Fruit fly (Drosophila melanogaster): ENCODE measurements around the gene TfIIFbeta.

Gene TfIIFbeta

DNA sequence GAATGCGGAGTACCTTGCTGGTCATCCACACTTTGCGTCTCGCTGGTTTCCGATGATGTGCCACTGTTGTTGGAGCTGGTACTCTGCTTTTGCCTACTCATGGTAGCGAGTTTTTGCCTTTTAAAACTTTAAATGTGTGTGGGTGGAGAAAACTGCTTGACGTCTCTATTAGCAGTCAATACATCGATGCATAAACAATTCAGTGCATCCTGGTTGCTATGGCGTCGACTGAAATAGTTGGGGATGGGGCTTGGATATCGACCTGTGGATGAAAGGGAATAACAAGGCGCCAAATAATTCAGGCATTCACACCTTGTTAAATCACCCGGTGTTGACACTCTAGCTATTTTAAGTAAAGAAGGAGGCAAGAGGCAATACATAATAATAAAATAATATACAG lies 14.6 kb upstream of the TfIIFbeta start, which contains the start of gene CG42633:
Gene CG42633, minus strand, starts transcription at position 101 of the 400 bp plus-strand sequence.
- TF ChIP-seq CG34367 (tag; optimal IDR thresholded peaks at IDR 0.05) = no peak
- TF ChIP-seq CG14655 (GFP tag; optimal IDR thresholded peaks at IDR 0.05) = no peak
- no peak for TF ChIP-seq fd96Ca (GFP tag; IDR thresholded peaks at IDR 0.05)
- TF ChIP-seq EcR (GFP tag; optimal IDR thresholded peaks at IDR 0.05) = no peak
- TF ChIP-seq Pif1B (GFP tag; optimal IDR thresholded peaks at IDR 0.05) = no peak
- no peak for TF ChIP-seq CG17806 (tag; optimal IDR thresholded peaks at IDR 0.05)
- no peak for TF ChIP-seq CG10348 (GFP tag; IDR thresholded peaks at IDR 0.05)
- no peak for TF ChIP-seq Snoo (tag; optimal IDR thresholded peaks at IDR 0.05)
- TF ChIP-seq CG32121 (GFP tag; IDR thresholded peaks at IDR 0.05) = no peak
- TF ChIP-seq CG9948 (tag; optimal IDR thresholded peaks at IDR 0.05) = no peak
- no peak for TF ChIP-seq CG4496 (GFP tag; IDR thresholded peaks at IDR 0.05)
- no peak for TF ChIP-seq CG8159 (tag; optimal IDR thresholded peaks at IDR 0.05)
- no peak for TF ChIP-seq CG13204 (GFP tag; optimal IDR thresholded peaks at IDR 0.05)
- no peak for TF ChIP-seq Ets98B (GFP tag; IDR thresholded peaks at IDR 0.05)

DNA sequence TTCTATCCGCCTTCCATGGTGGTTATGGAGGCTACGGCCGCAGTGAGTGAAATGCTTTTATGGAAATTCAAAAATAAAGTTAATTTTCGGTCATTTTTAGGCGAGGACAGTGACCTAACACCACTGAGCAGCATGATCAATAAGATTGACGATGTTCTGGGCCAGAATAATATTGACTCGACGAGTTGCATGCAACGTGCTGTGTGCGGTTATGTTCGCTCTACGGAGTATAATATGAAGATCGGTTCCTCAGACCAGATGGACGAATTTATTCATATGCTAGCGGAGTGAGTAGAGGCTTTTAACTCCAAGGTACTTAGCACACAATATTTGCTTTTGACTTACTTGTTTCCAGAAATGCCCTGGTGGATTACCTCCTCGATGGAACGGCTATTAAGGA lies 12.6 kb upstream of the TfIIFbeta start:
- TF ChIP-seq CG32121 (GFP tag; IDR thresholded peaks at IDR 0.05) = no peak
- no peak for TF ChIP-seq Pif1A (GFP tag; optimal IDR thresholded peaks at IDR 0.05)
- no peak for TF ChIP-seq D1 (tag; optimal IDR thresholded peaks at IDR 0.05)
- no peak for TF ChIP-seq CG4496 (GFP tag; IDR thresholded peaks at IDR 0.05)
- TF ChIP-seq fd96Ca (GFP tag; IDR thresholded peaks at IDR 0.05) = no peak
- no peak for TF ChIP-seq gl (tag; optimal IDR thresholded peaks at IDR 0.05)
- no peak for TF ChIP-seq CG17806 (tag; optimal IDR thresholded peaks at IDR 0.05)
- TF ChIP-seq CG12605 (GFP tag; IDR thresholded peaks at IDR 0.05) = no peak
- TF ChIP-seq CG9948 (tag; optimal IDR thresholded peaks at IDR 0.05) = no peak
- TF ChIP-seq rn (GFP tag; IDR thresholded peaks at IDR 0.05) = no peak
- no peak for TF ChIP-seq EcR (GFP tag; optimal IDR thresholded peaks at IDR 0.05)
- TF ChIP-seq Ets98B (GFP tag; IDR thresholded peaks at IDR 0.05) = no peak
- no peak for TF ChIP-seq CG10348 (GFP tag; IDR thresholded peaks at IDR 0.05)

DNA sequence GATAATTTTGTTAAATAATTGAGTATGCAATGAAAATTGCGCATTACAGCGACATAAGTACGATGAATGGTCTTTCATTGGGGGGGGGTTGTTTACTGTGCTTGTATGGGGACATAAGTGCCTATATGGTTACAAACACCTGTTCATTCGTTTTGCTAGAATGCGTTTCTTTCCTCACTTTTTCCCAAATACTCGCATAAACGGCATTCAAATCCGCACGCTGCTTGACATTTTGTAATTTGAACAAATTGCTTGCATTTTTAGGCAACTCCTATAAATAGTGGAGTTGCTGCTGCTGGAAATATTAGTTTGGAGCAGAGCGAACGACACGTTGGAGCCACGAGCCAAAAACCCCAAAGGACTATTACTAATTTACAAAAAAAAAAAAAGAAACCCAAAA lies 11.7 kb upstream of the TfIIFbeta start, which contains the start of gene Desi:
Gene Desi, plus strand, starts transcription at position 301 of the 400 bp plus-strand sequence.
- TF ChIP-seq CG8301 (tag; optimal IDR thresholded peaks at IDR 0.05) = no peak
- no peak for TF ChIP-seq CG8159 (tag; optimal IDR thresholded peaks at IDR 0.05)
- no peak for TF ChIP-seq CG4496 (GFP tag; IDR thresholded peaks at IDR 0.05)
- TF ChIP-seq Pif1B (GFP tag; optimal IDR thresholded peaks at IDR 0.05) = no peak
- no peak for TF ChIP-seq CG17806 (tag; optimal IDR thresholded peaks at IDR 0.05)
- TF ChIP-seq EcR (GFP tag; optimal IDR thresholded peaks at IDR 0.05) = no peak
- TF ChIP-seq CG9948 (tag; optimal IDR thresholded peaks at IDR 0.05) = no peak
- TF ChIP-seq fd96Ca (GFP tag; IDR thresholded peaks at IDR 0.05) = no peak
- TF ChIP-seq CG12605 (GFP tag; IDR thresholded peaks at IDR 0.05) = no peak
- TF ChIP-seq D1 (tag; optimal IDR thresholded peaks at IDR 0.05) = no peak
- no peak for TF ChIP-seq CG32121 (GFP tag; IDR thresholded peaks at IDR 0.05)
- no peak for TF ChIP-seq CG10348 (GFP tag; IDR thresholded peaks at IDR 0.05)
- TF ChIP-seq CG13204 (GFP tag; optimal IDR thresholded peaks at IDR 0.05) = no peak
- TF ChIP-seq Pif1A (GFP tag; optimal IDR thresholded peaks at IDR 0.05) = no peak
- no peak for TF ChIP-seq CG34367 (tag; optimal IDR thresholded peaks at IDR 0.05)

DNA sequence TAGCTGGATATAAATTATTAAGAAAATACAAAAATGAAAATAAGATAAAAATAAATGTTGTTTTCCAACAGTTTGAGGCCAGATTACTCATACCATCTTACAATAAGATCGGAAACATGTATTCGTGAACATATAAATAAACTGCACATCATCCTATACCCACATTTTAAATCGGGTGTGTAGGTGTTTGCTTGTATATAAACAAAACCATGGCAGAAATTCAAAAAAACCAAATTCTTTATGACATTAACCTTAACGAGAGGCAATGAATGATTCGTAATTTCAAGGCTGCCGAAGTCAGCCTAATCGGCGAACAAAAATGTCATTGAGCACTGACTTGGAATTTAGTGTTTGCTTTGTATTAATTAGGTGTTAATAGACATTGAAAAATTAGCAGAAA lies 10.5 kb upstream of the TfIIFbeta start:
- TF ChIP-seq CG10348 (GFP tag; IDR thresholded peaks at IDR 0.05) (no peak), CG17806 (tag; optimal IDR thresholded peaks at IDR 0.05) (no peak), CG4496 (GFP tag; IDR thresholded peaks at IDR 0.05) (no peak), CG14655 (GFP tag; optimal IDR thresholded peaks at IDR 0.05) (no peak), rn (GFP tag; IDR thresholded peaks at IDR 0.05) (no peak), Pif1B (GFP tag; optimal IDR thresholded peaks at IDR 0.05) (no peak), D1 (tag; optimal IDR thresholded peaks at IDR 0.05) (no peak), fd96Ca (GFP tag; IDR thresholded peaks at IDR 0.05) (no peak), Ets98B (GFP tag; IDR thresholded peaks at IDR 0.05) (no peak), Pif1A (GFP tag; optimal IDR thresholded peaks at IDR 0.05) (no peak), gl (tag; optimal IDR thresholded peaks at IDR 0.05) (no peak)

DNA sequence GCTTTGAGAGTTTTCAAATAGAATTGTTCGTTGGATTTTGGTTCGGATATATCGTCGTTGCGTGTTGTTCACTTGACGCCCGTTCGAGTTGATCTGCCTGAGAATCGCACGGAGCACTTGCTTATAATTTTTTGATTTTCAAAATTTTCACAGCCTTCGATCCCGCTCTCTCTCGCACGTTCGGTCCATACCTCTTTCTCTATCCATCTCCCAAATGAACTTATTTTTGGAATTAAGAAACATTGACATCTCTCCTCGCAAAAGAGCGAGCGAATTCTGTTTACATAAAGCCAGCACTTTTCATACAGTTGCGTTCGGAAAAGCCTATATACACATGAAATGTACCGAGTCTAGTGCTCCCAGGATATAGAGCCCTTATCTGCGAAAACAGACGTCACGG lies 9.7 kb upstream of the TfIIFbeta start, which contains the start of the genes CG45076, CG45078 and fau:
Gene CG45076, minus strand, starts transcription at position 101 of the 400 bp plus-strand sequence.
Gene CG45078, minus strand, starts transcription at position 101 of the 400 bp plus-strand sequence.
Gene fau, minus strand, starts transcription at position 101 of the 400 bp plus-strand sequence.
- TF ChIP-seq D1 (tag; optimal IDR thresholded peaks at IDR 0.05) (no peak), CG4496 (GFP tag; IDR thresholded peaks at IDR 0.05) (no peak), Ets98B (GFP tag; IDR thresholded peaks at IDR 0.05) (no peak), CG14655 (GFP tag; optimal IDR thresholded peaks at IDR 0.05) (no peak), CG17806 (tag; optimal IDR thresholded peaks at IDR 0.05) (no peak), CG13204 (GFP tag; optimal IDR thresholded peaks at IDR 0.05) (no peak), CG9948 (tag; optimal IDR thresholded peaks at IDR 0.05) (no peak), CG12605 (GFP tag; IDR thresholded peaks at IDR 0.05) (no peak), Pif1B (GFP tag; optimal IDR thresholded peaks at IDR 0.05) (no peak), Pif1A (GFP tag; optimal IDR thresholded peaks at IDR 0.05) (no peak), fd96Ca (GFP tag; IDR thresholded peaks at IDR 0.05) (no peak), CG8301 (tag; optimal IDR thresholded peaks at IDR 0.05) (no peak)

DNA sequence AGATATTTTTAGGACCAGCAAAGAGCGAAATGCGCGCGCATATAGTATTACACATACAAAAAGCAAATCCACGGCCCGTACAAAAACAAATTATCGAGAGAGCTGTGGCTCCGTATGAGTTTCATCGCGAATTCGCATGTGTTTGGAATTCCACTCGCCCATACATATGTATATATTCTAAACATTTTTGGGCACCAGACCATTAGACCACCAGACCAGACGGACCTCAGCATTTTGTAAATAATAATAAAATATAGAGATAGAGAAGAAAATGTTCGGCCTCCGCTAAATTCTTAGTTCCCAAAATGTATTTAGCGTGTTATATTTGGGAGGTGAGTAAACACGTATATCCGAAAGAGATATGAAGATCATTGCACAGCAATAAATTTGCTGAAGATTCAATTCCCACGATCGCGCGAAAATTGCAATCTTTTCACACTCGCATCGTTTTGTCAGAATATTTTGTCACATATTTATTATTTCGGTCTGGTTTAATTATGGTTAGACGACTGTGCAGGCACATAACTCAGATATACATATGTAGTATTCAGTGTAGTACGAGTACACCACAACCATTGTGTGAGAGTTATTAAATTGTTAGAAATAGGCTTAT lies 8.5 kb upstream of the TfIIFbeta start:
- no peak for TF ChIP-seq CG17806 (tag; optimal IDR thresholded peaks at IDR 0.05)
- TF ChIP-seq CG8159 (tag; optimal IDR thresholded peaks at IDR 0.05) = no peak
- 0 out of 3 replicates have a peak, but pooled peaks have one; percentile 42 for TF ChIP-seq CG4496 (GFP tag; IDR thresholded peaks at IDR 0.05)
